Worm (Caenorhabditis elegans) whole organism, L4/young adult: ENCODE results near the gene coa-7.

ENCODE experiments used
- W03F9.2 ChIP-seq: fragments of 150-350 bp; optimal IDR thresholded peaks from 2 replicates; lab custom pipeline; 2014; ENCODE audit warnings: missing biosample characterization, missing genetic modification characterization
- dao-5 ChIP-seq: sonication (generic microtip); optimal IDR thresholded peaks from 2 replicates; lab custom pipeline; 2016; ENCODE audit warnings: missing genotype, missing genetic modification characterization, moderate library complexity, missing compliant biosample characterization

- TF ChIP-seq W03F9.2 (tag; lab: Kevin White, UChicago) = no peak
- no peak for TF ChIP-seq dao-5 (tag; lab: Kevin White, UChicago)
Observed at ce11 chrII:11619171-11619570, 31.8 kb downstream of the coa-7 start.
